Worm (Caenorhabditis elegans): ENCODE results near the gene irld-63.

DNA sequence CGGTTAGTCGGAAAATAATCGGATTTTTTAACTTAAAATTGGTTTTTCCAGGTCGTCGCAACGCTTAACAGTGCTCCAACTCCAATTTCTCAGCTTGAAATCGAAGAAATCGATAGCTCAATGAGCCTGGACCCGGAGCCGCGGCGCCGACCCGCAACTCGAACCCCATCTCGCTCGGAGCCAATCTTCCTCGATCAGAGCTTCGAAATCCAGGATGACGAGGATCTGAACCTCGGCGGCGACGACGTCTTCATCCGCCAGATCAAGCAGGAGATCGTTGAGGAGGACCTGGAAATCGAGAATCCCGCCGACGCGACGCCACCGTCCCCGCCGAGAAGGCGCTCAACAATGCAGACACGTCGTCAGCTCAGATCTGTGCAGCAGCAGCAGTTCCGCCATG is 10.3 kb upstream of the irld-63 start:
- TF ChIP-seq alr-1 (tag; optimal IDR thresholded peaks at IDR 0.05) (no peak), nhr-12 (tag; optimal IDR thresholded peaks at IDR 0.05) (no peak), nhr-11 (tag; optimal IDR thresholded peaks at IDR 0.05) (no peak), aly-2 (tag; optimal IDR thresholded peaks at IDR 0.05) (no peak), lin-13 (GFP tag; optimal IDR thresholded peaks at IDR 0.05) (no peak), snpc-4 (tag; optimal IDR thresholded peaks at IDR 0.05) (no peak), lin-11 (tag; optimal IDR thresholded peaks at IDR 0.05) (no peak)

Measured in whole organism, L2 larva.